Fruit fly (Drosophila melanogaster) whole organism, embryonic: ENCODE measurements around the gene Rpt4.
A peak's percentile ranks its signal among the peaks of the same experiment; 100 is the strongest.

Source experiments
- CG10543 ChIP-seq: fragments of 200-800 bp; sonication (Bioruptor generic); optimal IDR thresholded peaks from 3 replicates; lab custom pipeline; 2017; ENCODE audit warnings: missing biosample characterization, mild to moderate bottlenecking, missing genetic modification characterization, moderate library complexity
- CG11093 ChIP-seq: fragments of 200-800 bp; sonication (Bioruptor generic); IDR thresholded peaks from 3 replicates; pipeline ENCODE4 v1.3.6; 2022; ENCODE audit warnings: missing biosample characterization, missing genetic modification characterization
- CG11247 ChIP-seq: fragments of 200-800 bp; sonication (Bioruptor generic); IDR thresholded peaks from 2 replicates; pipeline ENCODE4 v1.3.6; 2022; ENCODE audit warnings: missing biosample characterization, missing genetic modification characterization
- CG11504 ChIP-seq: fragments of 200-800 bp; sonication (Bioruptor generic); optimal IDR thresholded peaks from 3 replicates; lab custom pipeline; 2019; ENCODE audit warnings: missing biosample characterization, mild to moderate bottlenecking, missing genetic modification characterization, moderate library complexity
- CG12769 ChIP-seq: fragments of 200-800 bp; sonication (Bioruptor generic); optimal IDR thresholded peaks from 2 replicates; lab custom pipeline; 2019; ENCODE audit warnings: missing biosample characterization, mild to moderate bottlenecking, missing genetic modification characterization, moderate library complexity
- CG13123 ChIP-seq: fragments of 200-800 bp; sonication (Bioruptor generic); optimal IDR thresholded peaks from 2 replicates; lab custom pipeline; 2016; ENCODE audit warnings: missing biosample characterization, missing genetic modification characterization
- CG13287 ChIP-seq: fragments of 200-800 bp; sonication (Bioruptor generic); IDR thresholded peaks from 2 replicates; pipeline ENCODE4 v1.3.6; 2022; ENCODE audit warnings: missing biosample characterization, missing genetic modification characterization; ENCODE audit not compliant: partially characterized antibody
- CG13775 ChIP-seq: fragments of 200-800 bp; sonication (Bioruptor generic); optimal IDR thresholded peaks from 3 replicates; lab custom pipeline; 2017; ENCODE audit warnings: missing biosample characterization, mild to moderate bottlenecking, missing genetic modification characterization
- CG17802 ChIP-seq: fragments of 200-800 bp; sonication (Bioruptor generic); optimal IDR thresholded peaks from 2 replicates; lab custom pipeline; 2018; ENCODE audit warnings: missing biosample characterization, mild to moderate bottlenecking, missing genetic modification characterization, moderate library complexity
- CG18599 ChIP-seq: fragments of 200-800 bp; sonication (Bioruptor generic); optimal IDR thresholded peaks from 3 replicates; lab custom pipeline; 2017; ENCODE audit warnings: missing biosample characterization, missing genetic modification characterization, mild to moderate bottlenecking, moderate library complexity, missing genetic modification reagents
- CG2889 ChIP-seq: fragments of 200-800 bp; sonication (Bioruptor generic); IDR thresholded peaks from 3 replicates; pipeline ENCODE4 v1.3.6; 2022; ENCODE audit warnings: missing biosample characterization, missing genetic modification characterization
- CG30431 ChIP-seq: fragments of 200-800 bp; sonication (Bioruptor generic); optimal IDR thresholded peaks from 2 replicates; lab custom pipeline; 2017; ENCODE audit warnings: missing biosample characterization, missing genetic modification characterization
- CG42726 ChIP-seq: fragments of 200-800 bp; sonication (Bioruptor generic); IDR thresholded peaks from 2 replicates; pipeline ENCODE4 v1.3.6; 2022; ENCODE audit warnings: missing biosample characterization, missing genetic modification characterization; ENCODE audit not compliant: partially characterized antibody
- CG4404 ChIP-seq: fragments of 200-800 bp; sonication (Bioruptor generic); IDR thresholded peaks from 2 replicates; pipeline ENCODE4 v1.3.6; 2022; ENCODE audit warnings: missing biosample characterization, missing genetic modification characterization
- CG4617 ChIP-seq: fragments of 200-800 bp; sonication (Bioruptor generic); optimal IDR thresholded peaks from 3 replicates; lab custom pipeline; 2016; ENCODE audit warnings: missing biosample characterization, missing genetic modification characterization, borderline replicate concordance
- CG6683 ChIP-seq: fragments of 200-800 bp; sonication (Bioruptor generic); optimal IDR thresholded peaks from 2 replicates; lab custom pipeline; 2017; ENCODE audit warnings: missing biosample characterization, mild to moderate bottlenecking, missing genetic modification characterization, missing genetic modification reagents
- CG6854 ChIP-seq: fragments of 200-800 bp; sonication (Bioruptor generic); optimal IDR thresholded peaks from 3 replicates; lab custom pipeline; 2017; ENCODE audit warnings: missing biosample characterization, mild to moderate bottlenecking, missing genetic modification characterization
- CrebB ChIP-seq: fragments of 200-800 bp; sonication (Bioruptor generic); optimal IDR thresholded peaks from 3 replicates; lab custom pipeline; 2018; ENCODE audit warnings: missing biosample characterization, mild to moderate bottlenecking, missing genetic modification characterization
- D19B ChIP-seq: fragments of 200-800 bp; sonication (Bioruptor generic); optimal IDR thresholded peaks from 2 replicates; lab custom pipeline; 2017; ENCODE audit warnings: missing biosample characterization, mild to moderate bottlenecking, missing genetic modification characterization
- Dip3 ChIP-seq: fragments of 200-800 bp; sonication (Bioruptor generic); optimal IDR thresholded peaks from 3 replicates; lab custom pipeline; 2016; ENCODE audit warnings: missing biosample characterization, missing genetic modification characterization
- Lim3 ChIP-seq: fragments of 200-800 bp; sonication (Bioruptor generic); IDR thresholded peaks from 2 replicates; pipeline ENCODE4 v1.3.6; 2022; ENCODE audit warnings: missing biosample characterization, missing genetic modification characterization
- Med ChIP-seq: fragments of 200-800 bp; sonication (Bioruptor generic); peaks from one replicate; lab custom pipeline; 2016; ENCODE audit warnings: missing biosample characterization, missing genetic modification characterization, mild to moderate bottlenecking, inconsistent platforms, moderate library complexity
- Nf-YC ChIP-seq: fragments of 200-800 bp; optimal IDR thresholded peaks from 3 replicates; lab custom pipeline; 2019; ENCODE audit warnings: missing biosample characterization, mild to moderate bottlenecking, missing genetic modification characterization, moderate library complexity
- Optix ChIP-seq: fragments of 200-800 bp; sonication (Bioruptor generic); IDR thresholded peaks from 3 replicates; pipeline ENCODE4 v1.3.6; 2022; ENCODE audit warnings: missing biosample characterization, missing genetic modification characterization
- Stat92E ChIP-seq, 3 experiments: fragments of >200 bp in 2 of 3; fragments of 200-800 bp in 1 of 3; sonication (Bioruptor generic) in 1 of 3; optimal IDR thresholded peaks; 2 replicates each; lab custom pipeline; 2017 to 2019; ENCODE audit warnings: missing biosample characterization in 3 of 3, missing genetic modification characterization in 3 of 3, mild to moderate bottlenecking in 1 of 3, moderate library complexity in 1 of 3
- br ChIP-seq: fragments of >200 bp; optimal IDR thresholded peaks from 2 replicates; lab custom pipeline; 2017
- ci ChIP-seq: fragments of 200-800 bp; sonication (Bioruptor generic); IDR thresholded peaks from 3 replicates; pipeline ENCODE4 v1.3.6; 2022; ENCODE audit warnings: missing biosample characterization, missing genetic modification characterization
- dmrt11E ChIP-seq: fragments of 200-800 bp; sonication (Bioruptor generic); optimal IDR thresholded peaks from 3 replicates; lab custom pipeline; 2018; ENCODE audit warnings: missing biosample characterization, mild to moderate bottlenecking, missing genetic modification characterization, moderate library complexity
- esg ChIP-seq: fragments of 200-800 bp; sonication (Bioruptor generic); conservative IDR thresholded peaks from 2 replicates; pipeline ENCODE4 v1.3.6; 2022; ENCODE audit warnings: missing biosample characterization, missing genetic modification characterization
- fu2 ChIP-seq: fragments of 200-800 bp; sonication (Bioruptor generic); optimal IDR thresholded peaks from 2 replicates; lab custom pipeline; 2016; ENCODE audit warnings: missing biosample characterization, missing genetic modification characterization
- hth ChIP-seq: fragments of >200 bp; optimal IDR thresholded peaks from 2 replicates; lab custom pipeline; 2017; ENCODE audit warnings: inconsistent platforms
- jing ChIP-seq: fragments of 200-800 bp; sonication (Bioruptor generic); optimal IDR thresholded peaks from 2 replicates; lab custom pipeline; 2018; ENCODE audit warnings: missing biosample characterization, mild to moderate bottlenecking, missing genetic modification characterization
- kay ChIP-seq: fragments of 200-800 bp; sonication (Bioruptor generic); optimal IDR thresholded peaks from 2 replicates; lab custom pipeline; 2016; ENCODE audit warnings: missing biosample characterization, missing genetic modification characterization
- lilli ChIP-seq: fragments of 200-800 bp; sonication (Bioruptor generic); optimal IDR thresholded peaks from 3 replicates; lab custom pipeline; 2016; ENCODE audit warnings: missing biosample characterization, missing genetic modification characterization
- nau ChIP-seq: fragments of 200-800 bp; sonication (Bioruptor generic); optimal IDR thresholded peaks from 3 replicates; lab custom pipeline; 2017; ENCODE audit warnings: missing biosample characterization, mild to moderate bottlenecking, missing genetic modification characterization, missing genetic modification reagents
- nmo ChIP-seq: fragments of 200-800 bp; sonication (Bioruptor generic); optimal IDR thresholded peaks from 2 replicates; lab custom pipeline; 2018; ENCODE audit warnings: missing biosample characterization, mild to moderate bottlenecking, missing genetic modification characterization, moderate library complexity
- pan ChIP-seq, 4 experiments: fragments of >200 bp in 3 of 4; fragments of 200-800 bp in 1 of 4; sonication (Bioruptor generic) in 1 of 4; optimal IDR thresholded peaks in 3 of 4; IDR thresholded peaks in 1 of 4; 2 replicates each; pipeline versions ENCODE4 v1.3.6 to Lab custom; 2017 to 2022; ENCODE audit warnings: missing biosample characterization in 2 of 4, missing genetic modification characterization in 2 of 4, mixed read lengths in 1 of 4
- phol ChIP-seq: fragments of 200-800 bp; sonication (Bioruptor generic); optimal IDR thresholded peaks from 3 replicates; lab custom pipeline; 2018; ENCODE audit warnings: missing biosample characterization, mild to moderate bottlenecking, missing genetic modification characterization, moderate library complexity
- pros ChIP-seq: fragments of 200-800 bp; sonication (Bioruptor generic); optimal IDR thresholded peaks from 3 replicates; lab custom pipeline; 2019; ENCODE audit warnings: missing biosample characterization, mild to moderate bottlenecking, missing genetic modification characterization, moderate library complexity
- ro ChIP-seq: fragments of 200-800 bp; sonication (Bioruptor generic); IDR thresholded peaks from 2 replicates; pipeline ENCODE4 v1.3.6; 2022; ENCODE audit warnings: missing biosample characterization, missing genetic modification characterization
- run ChIP-seq: fragments of 200-800 bp; sonication (Bioruptor generic); optimal IDR thresholded peaks from 3 replicates; lab custom pipeline; 2018; ENCODE audit warnings: missing biosample characterization, mild to moderate bottlenecking, missing genetic modification characterization
- slbo ChIP-seq: fragments of 200-800 bp; sonication (Bioruptor generic); IDR thresholded peaks from 2 replicates; pipeline ENCODE4 v1.3.6; 2022; ENCODE audit warnings: missing biosample characterization, missing genetic modification characterization
- slou ChIP-seq: fragments of 200-800 bp; sonication (Bioruptor generic); optimal IDR thresholded peaks from 3 replicates; lab custom pipeline; 2016; ENCODE audit warnings: missing biosample characterization, missing genetic modification characterization
- so ChIP-seq: fragments of 200-800 bp; sonication (Bioruptor generic); IDR thresholded peaks from 3 replicates; pipeline ENCODE4 v1.3.6; 2022; ENCODE audit warnings: missing biosample characterization, missing genetic modification characterization
- sqz ChIP-seq: fragments of 200-800 bp; sonication (Bioruptor generic); optimal IDR thresholded peaks from 3 replicates; lab custom pipeline; 2018; ENCODE audit warnings: missing biosample characterization, mild to moderate bottlenecking, missing genetic modification characterization
- sr ChIP-seq: fragments of 200-800 bp; sonication (Bioruptor generic); IDR thresholded peaks from 3 replicates; pipeline ENCODE4 v1.3.6; 2022; ENCODE audit warnings: missing biosample characterization, missing genetic modification characterization
- tio ChIP-seq: fragments of 200-800 bp; sonication (Bioruptor generic); optimal IDR thresholded peaks from 2 replicates; lab custom pipeline; 2017; ENCODE audit warnings: missing biosample characterization, missing genetic modification characterization, inconsistent platforms
- twi ChIP-seq: fragments of 200-800 bp; optimal IDR thresholded peaks from 2 replicates; lab custom pipeline; 2019; ENCODE audit warnings: missing biosample characterization, mild to moderate bottlenecking, missing genetic modification characterization, moderate library complexity
- unpg ChIP-seq: fragments of 200-800 bp; sonication (Bioruptor generic); optimal IDR thresholded peaks from 3 replicates; lab custom pipeline; 2018; ENCODE audit warnings: missing biosample characterization, mild to moderate bottlenecking, missing genetic modification characterization, moderate library complexity
- wek ChIP-seq: fragments of 200-800 bp; sonication (Bioruptor generic); optimal IDR thresholded peaks from 3 replicates; lab custom pipeline; 2018; ENCODE audit warnings: missing biosample characterization, mild to moderate bottlenecking, missing genetic modification characterization, moderate library complexity

Rpt4 gene

DNA sequence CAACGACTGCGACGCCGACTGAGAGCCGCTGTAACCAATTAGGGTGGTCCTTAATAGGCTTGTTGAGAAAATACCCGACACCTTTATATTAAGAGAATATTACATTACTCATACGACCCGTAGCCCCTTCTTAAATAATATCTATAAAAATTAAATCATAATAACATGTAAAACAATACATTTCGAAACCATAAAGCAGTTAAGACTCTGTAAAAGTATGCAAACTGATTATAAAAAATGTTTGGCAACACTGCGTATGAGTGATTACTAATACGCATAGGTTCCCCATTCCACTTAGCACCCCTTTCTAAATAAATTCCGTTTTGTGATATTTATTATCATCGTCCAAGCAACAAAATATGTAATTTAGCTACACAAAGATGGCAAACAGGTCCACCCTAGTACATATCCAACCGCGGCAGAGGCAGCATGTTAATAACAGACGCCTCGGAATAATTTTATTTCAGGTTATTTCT, 49.6 kb upstream of the Rpt4 start (continued):
- TF ChIP-seq Med (GFP tag; lab: Kevin White, UChicago) (peak; percentile 81), CG42726 (no peak), CG13775 (GFP tag; lab: Kevin White, UChicago) (peak; percentile 76), fu2 (GFP tag; lab: Kevin White, UChicago) (no peak), CG11504 (tag; lab: Kevin White, UChicago) (peak; percentile 88), sqz (GFP tag; lab: Kevin White, UChicago) (peak; percentile 17), sr (GFP tag; lab: Robert Waterston, UW) (no peak), hth (lab: Kevin White, UChicago) (no peak), br (lab: Kevin White, UChicago) (no peak), dmrt11E (tag; lab: Kevin White, UChicago) (peak; percentile 25), CG17802 (tag; lab: Kevin White, UChicago) (no peak), CG10543 (peak; percentile 80), CG2889 (no peak), ci (GFP tag; lab: Robert Waterston, UW) (0 out of 3 replicates have a peak, but pooled peaks have one; percentile 22), CG11247 (GFP tag; lab: Robert Waterston, UW) (no peak), esg (peak; percentile 56), twi (tag; lab: Kevin White, UChicago) (peak; percentile 49), Lim3 (GFP tag; lab: Robert Waterston, UW) (no peak), nmo (GFP tag; lab: Kevin White, UChicago) (peak; percentile 82), CrebB (tag; lab: Kevin White, UChicago) (peak; percentile 39), CG6854 (GFP tag; lab: Kevin White, UChicago) (peak; percentile 74), CG13287 (no peak), CG4617 (GFP tag; lab: Kevin White, UChicago) (no peak), Optix (GFP tag; lab: Robert Waterston, UW) (no peak), slbo (GFP tag; lab: Robert Waterston, UW) (no peak; the same call in none of the 2 replicates), slou (GFP tag; lab: Kevin White, UChicago) (no peak), unpg (GFP tag; lab: Kevin White, UChicago) (peak; percentile 72), pros (no peak), jing (GFP tag; lab: Kevin White, UChicago) (peak; percentile 9), so (GFP tag; lab: Robert Waterston, UW) (peak; percentile 53; the same call in 2 of the 3 replicates), CG4404 (GFP tag; lab: Robert Waterston, UW) (no peak), kay (GFP tag; lab: Kevin White, UChicago) (no peak), tio (peak; percentile 73), pan (optimal IDR thresholded peaks at IDR 0.05; lab: Kevin White, UChicago) (no peak), pan (GFP tag; optimal IDR thresholded peaks at IDR 0.05 in 1 of 2, IDR thresholded peaks at IDR 0.05 in 1 of 2) (peak in 1 of 2 experiments; percentile 38), D19B (GFP tag; lab: Kevin White, UChicago) (peak; percentile 71), CG13123 (peak; percentile 13), CG30431 (GFP tag; lab: Kevin White, UChicago) (peak; percentile 33), ro (GFP tag; lab: Robert Waterston, UW) (no peak), CG6683 (GFP tag; lab: Kevin White, UChicago) (peak; percentile 57), lilli (peak; percentile 52), CG18599 (peak; percentile 84), CG11093 (GFP tag; lab: Robert Waterston, UW) (no peak), CG12769 (tag; lab: Kevin White, UChicago) (peak; percentile 39), Stat92E (GFP tag; optimal IDR thresholded peaks at IDR 0.05; lab: Kevin White, UChicago) (no peak), phol (tag; lab: Kevin White, UChicago) (peak; percentile 82), Nf-YC (tag; lab: Kevin White, UChicago) (peak; percentile 73), wek (peak; percentile 5), Dip3 (peak; percentile 34), nau (GFP tag; lab: Kevin White, UChicago) (peak; percentile 81), run (tag; lab: Kevin White, UChicago) (peak; percentile 61)
